Worm (Caenorhabditis elegans) whole organism, L4 larva: Measurements from ENCODE around the gene Y105C5A.508.
"Not testable (repeated sequence)": the region's sequence is repeated elsewhere in the genome, so short reads cannot be mapped to it uniquely, and the experiment has no call there.

Source experiments
- Y105C5A.15 ChIP-seq: fragments of 200-800 bp; sonication (Bioruptor generic); IDR thresholded peaks from 2 replicates; pipeline ENCODE4 v1.3.6; 2022; ENCODE audit warnings: missing genetic modification characterization, missing compliant biosample characterization
- ZK546.5 ChIP-seq, 2 experiments: sonication (generic microtip); optimal IDR thresholded peaks; 2 replicates each; lab custom pipeline; 2017; ENCODE audit warnings: missing biosample characterization in 2 of 2, missing genetic modification characterization in 2 of 2
- ama-1 ChIP-seq: fragments of 150-350 bp; optimal IDR thresholded peaks from 2 replicates; lab custom pipeline; 2014; ENCODE audit warnings: inconsistent platforms, mixed read lengths
- ceh-28 ChIP-seq: fragments of 150-350 bp; optimal IDR thresholded peaks from 2 replicates; lab custom pipeline; 2014; ENCODE audit warnings: missing biosample characterization, missing genetic modification reagents, missing genetic modification characterization
- daf-19 ChIP-seq: fragments of 200-800 bp; sonication (Bioruptor generic); conservative IDR thresholded peaks from 2 replicates; pipeline ENCODE4 v1.3.6; 2022; ENCODE audit warnings: missing genetic modification characterization, missing compliant biosample characterization
- dmd-9 ChIP-seq: fragments of 200-800 bp; sonication (Bioruptor generic); IDR thresholded peaks from 2 replicates; pipeline ENCODE4 v1.3.6; 2022; ENCODE audit warnings: missing genetic modification reagents, missing genetic modification characterization, missing compliant biosample characterization
- fos-1 ChIP-seq: fragments of 150-350 bp; optimal IDR thresholded peaks from 2 replicates; lab custom pipeline; 2014; ENCODE audit warnings: missing biosample characterization, missing genetic modification characterization
- hlh-30 ChIP-seq: sonication (generic microtip); optimal IDR thresholded peaks from 2 replicates; lab custom pipeline; 2017; ENCODE audit warnings: antibody characterized with exemption, mild to moderate bottlenecking, missing genetic modification characterization, missing compliant biosample characterization; ENCODE audit not compliant: insufficient read depth
- nhr-10 ChIP-seq: fragments of 150-350 bp; optimal IDR thresholded peaks from 2 replicates; lab custom pipeline; 2014; ENCODE audit warnings: missing biosample characterization, missing genetic modification characterization
- snpc-4 ChIP-seq: fragments of 150-350 bp; optimal IDR thresholded peaks from 2 replicates; lab custom pipeline; 2014; ENCODE audit warnings: missing biosample characterization, missing genetic modification characterization
- spr-1 ChIP-seq: sonication (generic microtip); optimal IDR thresholded peaks from 2 replicates; lab custom pipeline; 2016; ENCODE audit warnings: mild to moderate bottlenecking, missing genetic modification characterization, missing compliant biosample characterization

DNA sequence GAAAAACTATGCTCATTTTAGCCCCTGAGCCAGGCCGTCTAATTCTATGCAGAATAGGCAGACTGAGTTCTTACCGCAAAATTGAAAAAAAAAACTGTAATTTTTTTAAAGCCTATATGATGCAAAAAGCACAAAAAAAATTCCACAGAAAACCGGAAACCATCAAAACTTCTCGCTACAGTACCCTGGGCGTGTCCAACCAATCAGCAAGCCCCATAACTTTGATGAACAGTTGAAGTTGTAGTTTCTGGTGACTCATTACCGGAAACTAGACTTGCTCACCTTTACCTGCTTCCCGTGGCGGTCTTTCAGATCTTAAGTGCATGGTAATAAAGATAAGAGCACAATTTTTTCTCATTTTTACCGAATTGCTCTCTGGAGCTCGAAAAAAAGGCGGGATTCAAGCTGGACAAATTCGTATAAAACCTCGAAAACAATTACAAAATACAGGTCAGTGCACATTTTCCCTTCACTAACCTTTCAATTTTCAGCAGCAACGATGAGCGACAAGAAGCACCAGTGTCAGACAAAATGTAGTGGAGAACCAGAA lies 50.6 kb downstream of the Y105C5A.508 start, which contains the start of gene Y105C5A.1274:
- TF ChIP-seq fos-1 (tag; lab: Kevin White, UChicago); snpc-4 (tag; lab: Kevin White, UChicago); hlh-30; nhr-10 (tag; lab: Kevin White, UChicago); spr-1 (tag; lab: Kevin White, UChicago); daf-19 (GFP tag; lab: Robert Waterston, UW); dmd-9; ZK546.5 (tag; optimal IDR thresholded peaks at IDR 0.05; lab: Kevin White, UChicago); ama-1; Y105C5A.15; ceh-28: not testable (repeated sequence)
